Worm (Caenorhabditis elegans) whole organism, mixed stage, embryonic: ENCODE measurements around the gene D1086.1.

ENCODE experiments used
- elt-3 ChIP-seq: fragments of 150-350 bp; optimal IDR thresholded peaks from 2 replicates; lab custom pipeline; 2014; ENCODE audit warnings: missing biosample characterization, missing genetic modification characterization
- lsy-2 ChIP-seq: fragments of 150-350 bp; optimal IDR thresholded peaks from 2 replicates; lab custom pipeline; 2014; ENCODE audit warnings: missing biosample characterization, missing genetic modification characterization
- nhr-237 ChIP-seq: fragments of 150-350 bp; optimal IDR thresholded peaks from 2 replicates; lab custom pipeline; 2014; ENCODE audit warnings: missing biosample characterization, missing genetic modification characterization
- nhr-76 ChIP-seq: sonication (generic microtip); optimal IDR thresholded peaks from 2 replicates; lab custom pipeline; 2017; ENCODE audit warnings: missing biosample characterization, missing genetic modification characterization
- snpc-4 ChIP-seq: fragments of 150-350 bp; optimal IDR thresholded peaks from 2 replicates; lab custom pipeline; 2014; ENCODE audit warnings: missing biosample characterization, missing genetic modification characterization

DNA sequence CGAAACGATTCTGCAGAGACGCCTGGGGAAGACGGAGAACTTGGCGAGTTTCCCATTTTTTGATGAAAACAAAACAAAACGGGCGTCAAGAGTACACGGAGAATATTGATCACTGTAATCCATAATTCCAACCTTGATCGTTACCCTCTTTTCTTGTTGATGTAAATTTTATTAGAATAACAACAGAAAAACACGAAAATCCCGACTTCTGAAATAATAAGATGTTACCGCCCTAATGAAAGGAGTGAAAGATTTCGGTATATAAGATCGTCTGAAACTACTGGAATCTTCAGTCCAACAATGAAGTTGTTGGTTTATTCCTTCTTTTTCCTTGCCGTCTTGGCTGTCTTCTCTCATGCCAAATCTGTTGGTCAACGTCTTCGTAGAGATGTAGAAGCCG lies 5.3 kb downstream of the D1086.1 start, which contains the start of gene D1086.9:
- TF ChIP-seq nhr-237 (tag; lab: Kevin White, UChicago) (no peak), lsy-2 (tag; lab: Kevin White, UChicago) (no peak), snpc-4 (tag; lab: Kevin White, UChicago) (no peak), nhr-76 (tag; lab: Kevin White, UChicago) (no peak), elt-3 (tag; lab: Kevin White, UChicago) (no peak)
